Worm (Caenorhabditis elegans) whole organism, L4 larva: ENCODE measurements around the gene C23H5.12.

Source experiments
- F10B5.3 ChIP-seq: sonication (generic microtip); optimal IDR thresholded peaks from 2 replicates; lab custom pipeline; 2016; ENCODE audit warnings: mild to moderate bottlenecking, missing genetic modification characterization, missing compliant biosample characterization
- F26F4.8 ChIP-seq: fragments of 200-800 bp; sonication (Bioruptor generic); conservative IDR thresholded peaks from 2 replicates; pipeline ENCODE4 v1.3.6; 2022; ENCODE audit warnings: missing genetic modification characterization, missing compliant biosample characterization
- F37D6.2 ChIP-seq: sonication (generic microtip); optimal IDR thresholded peaks from 2 replicates; lab custom pipeline; 2016; ENCODE audit warnings: mild to moderate bottlenecking, missing genetic modification characterization, missing compliant biosample characterization
- F49E8.2 ChIP-seq: sonication (generic microtip); optimal IDR thresholded peaks from 2 replicates; lab custom pipeline; 2016; ENCODE audit warnings: missing compliant biosample characterization, mild to moderate bottlenecking, missing genetic modification characterization, borderline replicate concordance
- T26A8.4 ChIP-seq: fragments of 200-800 bp; sonication (Bioruptor generic); IDR thresholded peaks from 2 replicates; pipeline ENCODE4 v1.3.6; 2022; ENCODE audit warnings: missing genetic modification characterization, missing compliant biosample characterization
- Y105C5A.15 ChIP-seq: fragments of 200-800 bp; sonication (Bioruptor generic); IDR thresholded peaks from 2 replicates; pipeline ENCODE4 v1.3.6; 2022; ENCODE audit warnings: missing genetic modification characterization, missing compliant biosample characterization
- Y75B8A.6 ChIP-seq: fragments of 200-800 bp; sonication (Bioruptor generic); IDR thresholded peaks from 2 replicates; pipeline ENCODE4 v1.3.6; 2022; ENCODE audit warnings: missing genetic modification reagents, missing genetic modification characterization, missing compliant biosample characterization
- ZK546.5 ChIP-seq, 2 experiments: sonication (generic microtip); optimal IDR thresholded peaks; 2 replicates each; lab custom pipeline; 2017; ENCODE audit warnings: missing biosample characterization in 2 of 2, missing genetic modification characterization in 2 of 2
- arid-1 ChIP-seq: fragments of 200-800 bp; sonication (Bioruptor generic); conservative IDR thresholded peaks from 2 replicates; pipeline ENCODE4 v1.3.6; 2022; ENCODE audit warnings: missing genetic modification reagents, missing genetic modification characterization, missing compliant biosample characterization
- ceh-20 ChIP-seq: fragments of 200-800 bp; sonication (Bioruptor generic); IDR thresholded peaks from 2 replicates; pipeline ENCODE4 v1.3.6; 2022; ENCODE audit warnings: missing genetic modification reagents, missing genetic modification characterization, missing compliant biosample characterization
- ceh-62 ChIP-seq: sonication (generic microtip); optimal IDR thresholded peaks from 2 replicates; lab custom pipeline; 2017; ENCODE audit warnings: missing biosample characterization, missing genetic modification characterization
- ces-1 ChIP-seq: fragments of 150-350 bp; sonication (generic microtip); optimal IDR thresholded peaks from 4 replicates; lab custom pipeline; 2014; ENCODE audit warnings: missing biosample characterization, missing genetic modification reagents, missing genetic modification characterization
- cey-2 ChIP-seq: sonication (generic microtip); optimal IDR thresholded peaks from 3 replicates; lab custom pipeline; 2017; ENCODE audit warnings: missing genetic modification characterization, mild to moderate bottlenecking, missing compliant biosample characterization, antibody characterized with exemption, borderline replicate concordance; ENCODE audit not compliant: insufficient read depth
- ctbp-1 ChIP-seq: fragments of 200-800 bp; sonication (Bioruptor generic); IDR thresholded peaks from 2 replicates; pipeline ENCODE4 v1.3.6; 2022; ENCODE audit warnings: missing genetic modification reagents, missing genetic modification characterization, missing compliant biosample characterization
- daf-8 ChIP-seq: fragments of 200-800 bp; sonication (Bioruptor generic); IDR thresholded peaks from 2 replicates; pipeline ENCODE4 v1.3.6; 2022; ENCODE audit warnings: missing genetic modification characterization, missing compliant biosample characterization
- dmd-9 ChIP-seq: fragments of 200-800 bp; sonication (Bioruptor generic); IDR thresholded peaks from 2 replicates; pipeline ENCODE4 v1.3.6; 2022; ENCODE audit warnings: missing genetic modification reagents, missing genetic modification characterization, missing compliant biosample characterization
- duxl-1 ChIP-seq: sonication (generic microtip); optimal IDR thresholded peaks from 2 replicates; lab custom pipeline; 2016; ENCODE audit warnings: mild to moderate bottlenecking, missing genetic modification characterization, moderate library complexity, missing compliant biosample characterization; ENCODE audit not compliant: poor library complexity
- dve-1 ChIP-seq: sonication (generic microtip); optimal IDR thresholded peaks from 2 replicates; lab custom pipeline; 2017; ENCODE audit warnings: antibody characterized with exemption, mild to moderate bottlenecking, missing genetic modification characterization, missing compliant biosample characterization; ENCODE audit not compliant: insufficient read depth
- egl-27 ChIP-seq: sonication (generic microtip); optimal IDR thresholded peaks from 3 replicates; lab custom pipeline; 2017; ENCODE audit warnings: missing biosample characterization, missing genetic modification reagents, missing genetic modification characterization
- egl-43 ChIP-seq: fragments of 200-800 bp; sonication (Bioruptor generic); IDR thresholded peaks from 2 replicates; pipeline ENCODE4 v1.3.6; 2022; ENCODE audit warnings: missing genetic modification reagents, missing genetic modification characterization, missing compliant biosample characterization
- fos-1 ChIP-seq: fragments of 150-350 bp; optimal IDR thresholded peaks from 2 replicates; lab custom pipeline; 2014; ENCODE audit warnings: missing biosample characterization, missing genetic modification characterization
- gei-8 ChIP-seq: fragments of 200-800 bp; sonication (Bioruptor generic); optimal IDR thresholded peaks from 2 replicates; lab custom pipeline; 2018; ENCODE audit warnings: mild to moderate bottlenecking, missing genetic modification characterization, missing compliant biosample characterization
- hif-1 ChIP-seq, 2 experiments: sonication (generic microtip); optimal IDR thresholded peaks; 2 replicates each; lab custom pipeline; 2016 to 2017; ENCODE audit warnings: missing compliant biosample characterization in 2 of 2, missing genetic modification characterization in 2 of 2, missing genetic modification reagents in 2 of 2, missing genotype in 2 of 2, mild to moderate bottlenecking in 1 of 2
- hlh-11 ChIP-seq: fragments of 200-800 bp; sonication (Bioruptor generic); optimal IDR thresholded peaks from 2 replicates; lab custom pipeline; 2018; ENCODE audit warnings: mild to moderate bottlenecking, missing genetic modification characterization, missing compliant biosample characterization
- hmg-1.1 ChIP-seq: fragments of 200-800 bp; sonication (Bioruptor generic); IDR thresholded peaks from 2 replicates; pipeline ENCODE4 v1.3.6; 2022; ENCODE audit warnings: missing genetic modification reagents, missing genetic modification characterization, missing compliant biosample characterization
- jun-1 ChIP-seq: fragments of 150-350 bp; optimal IDR thresholded peaks from 2 replicates; lab custom pipeline; 2014; ENCODE audit warnings: missing biosample characterization, missing genetic modification reagents, missing genetic modification characterization
- lim-7 ChIP-seq: fragments of 200-800 bp; sonication (Bioruptor generic); IDR thresholded peaks from 2 replicates; pipeline ENCODE4 v1.3.6; 2022; ENCODE audit warnings: missing genetic modification characterization, missing compliant biosample characterization
- lin-1 ChIP-seq: fragments of 200-800 bp; sonication (Bioruptor generic); IDR thresholded peaks from 2 replicates; pipeline ENCODE4 v1.3.6; 2022; ENCODE audit warnings: missing genetic modification reagents, missing genetic modification characterization, missing compliant biosample characterization
- lin-15B ChIP-seq: fragments of 150-350 bp; sonication (generic microtip); optimal IDR thresholded peaks from 3 replicates; lab custom pipeline; 2014; ENCODE audit warnings: missing biosample characterization, missing genetic modification characterization
- lin-38 ChIP-seq: fragments of 200-800 bp; sonication (Bioruptor generic); IDR thresholded peaks from 2 replicates; pipeline ENCODE4 v1.3.6; 2022; ENCODE audit warnings: missing genetic modification reagents, missing genetic modification characterization, missing compliant biosample characterization
- lsy-2 ChIP-seq, 2 experiments: fragments of 150-350 bp in 1 of 2; sonication (generic microtip) in 1 of 2; optimal IDR thresholded peaks; 2 replicates each; lab custom pipeline; 2014 to 2017; ENCODE audit warnings: missing biosample characterization in 2 of 2, missing genetic modification characterization in 2 of 2
- madf-9 ChIP-seq: fragments of 200-800 bp; sonication (Bioruptor generic); conservative IDR thresholded peaks from 2 replicates; pipeline ENCODE4 v1.3.6; 2022; ENCODE audit warnings: missing genetic modification reagents, missing genetic modification characterization, missing compliant biosample characterization
- mdl-1 ChIP-seq, 2 experiments: fragments of 150-350 bp in 1 of 2; sonication (generic microtip) in 1 of 2; optimal IDR thresholded peaks; 2 replicates each; lab custom pipeline; 2014 to 2017; ENCODE audit warnings: missing biosample characterization in 2 of 2, missing genetic modification characterization in 2 of 2
- mdt-29 ChIP-seq: fragments of 200-800 bp; sonication (Bioruptor generic); IDR thresholded peaks from 2 replicates; pipeline ENCODE4 v1.3.6; 2022; ENCODE audit warnings: missing genetic modification reagents, missing genetic modification characterization, missing compliant biosample characterization
- mes-2 ChIP-seq: sonication (generic microtip); optimal IDR thresholded peaks from 2 replicates; lab custom pipeline; 2016; ENCODE audit warnings: missing genotype, mild to moderate bottlenecking, missing genetic modification characterization, missing compliant biosample characterization; ENCODE audit not compliant: poor library complexity, severe bottlenecking
- mxl-3 ChIP-seq: fragments of 200-800 bp; sonication (Bioruptor generic); optimal IDR thresholded peaks from 2 replicates; lab custom pipeline; 2018; ENCODE audit warnings: mild to moderate bottlenecking, missing genetic modification characterization, missing compliant biosample characterization
- nhr-10 ChIP-seq: fragments of 150-350 bp; optimal IDR thresholded peaks from 2 replicates; lab custom pipeline; 2014; ENCODE audit warnings: missing biosample characterization, missing genetic modification characterization
- nhr-102 ChIP-seq: sonication (generic microtip); optimal IDR thresholded peaks from 2 replicates; lab custom pipeline; 2016; ENCODE audit warnings: mild to moderate bottlenecking, missing genetic modification characterization, moderate library complexity, missing compliant biosample characterization
- nhr-28 ChIP-seq: fragments of 150-350 bp; optimal IDR thresholded peaks from 2 replicates; lab custom pipeline; 2014; ENCODE audit warnings: missing biosample characterization, missing genetic modification characterization
- nhr-77 ChIP-seq: fragments of 150-350 bp; optimal IDR thresholded peaks from 2 replicates; lab custom pipeline; 2014; ENCODE audit warnings: missing biosample characterization, missing genetic modification characterization
- skn-1 ChIP-seq: fragments of 150-350 bp; optimal IDR thresholded peaks from 2 replicates; lab custom pipeline; 2014; ENCODE audit warnings: missing biosample characterization, missing genetic modification characterization
- snpc-1.2 ChIP-seq: fragments of 200-800 bp; sonication (Bioruptor generic); IDR thresholded peaks from 2 replicates; pipeline ENCODE4 v1.3.6; 2022; ENCODE audit warnings: missing genetic modification reagents, missing genetic modification characterization, missing compliant biosample characterization
- spr-1 ChIP-seq: sonication (generic microtip); optimal IDR thresholded peaks from 2 replicates; lab custom pipeline; 2016; ENCODE audit warnings: mild to moderate bottlenecking, missing genetic modification characterization, missing compliant biosample characterization
- tra-1 ChIP-seq: fragments of 200-800 bp; sonication (Bioruptor generic); IDR thresholded peaks from 2 replicates; pipeline ENCODE4 v1.3.6; 2022; ENCODE audit warnings: missing genetic modification reagents, missing genetic modification characterization, missing compliant biosample characterization
- unc-130 ChIP-seq: sonication (generic microtip); optimal IDR thresholded peaks from 2 replicates; lab custom pipeline; 2016; ENCODE audit warnings: missing genetic modification reagents, missing genetic modification characterization, missing compliant biosample characterization
- unc-39 ChIP-seq: sonication (generic microtip); optimal IDR thresholded peaks from 2 replicates; lab custom pipeline; 2017; ENCODE audit warnings: missing biosample characterization, missing genetic modification characterization
- zag-1 ChIP-seq: fragments of 150-350 bp; optimal IDR thresholded peaks from 2 replicates; lab custom pipeline; 2014; ENCODE audit warnings: missing biosample characterization, missing genetic modification characterization
- zfp-2 ChIP-seq: sonication (generic microtip); optimal IDR thresholded peaks from 2 replicates; lab custom pipeline; 2016; ENCODE audit warnings: mild to moderate bottlenecking, missing genetic modification characterization, missing compliant biosample characterization
- zfp-3 ChIP-seq: fragments of 200-800 bp; sonication (Bioruptor generic); conservative IDR thresholded peaks from 2 replicates; pipeline ENCODE4 v1.3.6; 2022; ENCODE audit warnings: missing genetic modification reagents, missing genetic modification characterization, missing compliant biosample characterization
- ztf-7 ChIP-seq: fragments of 150-350 bp; optimal IDR thresholded peaks from 2 replicates; lab custom pipeline; 2014; ENCODE audit warnings: missing biosample characterization, missing genetic modification characterization

Gene C23H5.12

DNA sequence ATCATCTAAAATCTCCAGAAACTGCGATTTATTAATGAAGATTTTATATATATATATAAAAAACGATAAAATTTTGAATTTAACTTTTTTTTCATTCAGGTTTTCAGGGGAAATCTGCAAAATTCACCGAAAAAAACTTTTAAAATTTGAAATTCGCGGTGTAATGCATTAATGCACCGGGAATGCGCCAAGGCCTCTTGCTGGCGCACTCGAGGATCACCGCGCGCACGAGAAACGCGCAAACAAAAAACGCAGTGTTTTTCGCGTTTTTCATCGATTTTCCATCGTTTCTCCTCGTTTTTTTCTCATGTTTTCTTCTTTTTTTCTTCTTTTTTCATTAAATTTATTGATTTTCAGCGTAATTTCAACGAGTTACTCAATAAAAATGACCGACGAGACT lies 44.3 kb downstream of the C23H5.12 start, which contains the start of gene hrpu-2 (continued):
- TF ChIP-seq skn-1 (tag; lab: Kevin White, UChicago) (no peak), hmg-1.1 (GFP tag; lab: Robert Waterston, UW) (peak; percentile 78), nhr-77 (peak; percentile 9), mdl-1 (tag; optimal IDR thresholded peaks at IDR 0.05; lab: Kevin White, UChicago) (peak in 1 of 2 experiments; percentile 10), zag-1 (tag; lab: Kevin White, UChicago) (no peak), nhr-28 (peak; percentile 49), F49E8.2 (tag; lab: Kevin White, UChicago) (peak; percentile 49), nhr-10 (no peak), ceh-20 (GFP tag; lab: Robert Waterston, UW) (peak; percentile 64; the same call in 1 of the 2 replicates), cey-2 (tag; lab: Kevin White, UChicago) (no peak), arid-1 (GFP tag; lab: Robert Waterston, UW) (peak; percentile 52; the same call in 1 of the 2 replicates), lim-7 (GFP tag; lab: Robert Waterston, UW) (no peak), gei-8 (GFP tag; lab: Kevin White, UChicago) (no peak), F10B5.3 (peak; percentile 57), madf-9 (GFP tag; lab: Robert Waterston, UW) (no peak), ztf-7 (tag; lab: Kevin White, UChicago) (peak; percentile 55), mdt-29 (GFP tag; lab: Robert Waterston, UW) (no peak), daf-8 (GFP tag; lab: Robert Waterston, UW) (no peak), hif-1 (tag; optimal IDR thresholded peaks at IDR 0.05; lab: Kevin White, UChicago) (peak in 1 of 2 experiments; percentile 63), ceh-62 (tag; lab: Kevin White, UChicago) (no peak), lin-1 (GFP tag; lab: Robert Waterston, UW) (no peak), F26F4.8 (GFP tag; lab: Robert Waterston, UW) (no peak), hlh-11 (peak; percentile 73), egl-43 (GFP tag; lab: Robert Waterston, UW) (no peak), dve-1 (tag; lab: Kevin White, UChicago) (peak; percentile 82), jun-1 (peak; percentile 58), spr-1 (tag; lab: Kevin White, UChicago) (peak; percentile 65), fos-1 (no peak), ces-1 (GFP tag; lab: Kevin White, UChicago) (no peak), zfp-3 (peak; percentile 83), lsy-2 (tag; optimal IDR thresholded peaks at IDR 0.05; lab: Kevin White, UChicago) (peak; percentile 25 to 90), F37D6.2 (peak; percentile 73), egl-27 (tag; lab: Kevin White, UChicago) (no peak), T26A8.4 (GFP tag; lab: Robert Waterston, UW) (peak; percentile 79), lin-38 (GFP tag; lab: Robert Waterston, UW) (peak; percentile 87), mxl-3 (no peak), dmd-9 (GFP tag; lab: Robert Waterston, UW) (peak; percentile 67; the same call in 1 of the 2 replicates), unc-130 (GFP tag; lab: Kevin White, UChicago) (peak; percentile 23), mes-2 (peak; percentile 92), Y75B8A.6 (GFP tag; lab: Robert Waterston, UW) (no peak), Y105C5A.15 (GFP tag; lab: Robert Waterston, UW) (no peak), zfp-2 (tag; lab: Kevin White, UChicago) (no peak), unc-39 (tag; lab: Kevin White, UChicago) (no peak), lin-15B (no peak), ZK546.5 (tag; optimal IDR thresholded peaks at IDR 0.05; lab: Kevin White, UChicago) (no peak), nhr-102 (tag; lab: Kevin White, UChicago) (peak; percentile 85), ctbp-1 (GFP tag; lab: Robert Waterston, UW) (peak; percentile 55; the same call in 1 of the 2 replicates), snpc-1.2 (GFP tag; lab: Robert Waterston, UW) (no peak), duxl-1 (tag; lab: Kevin White, UChicago) (peak; percentile 31), tra-1 (GFP tag; lab: Robert Waterston, UW) (peak; percentile 78; the same call in 1 of the 2 replicates)
